Fruit fly (Drosophila melanogaster) whole organism, embryonic: ENCODE data around the gene Idgf3.

Experiments used
- B-H2 ChIP-seq: fragments of 200-800 bp; sonication (Bioruptor generic); optimal IDR thresholded peaks from 2 replicates; lab custom pipeline; 2018; ENCODE audit warnings: missing biosample characterization, mild to moderate bottlenecking, missing genetic modification characterization
- BEAF-32 ChIP-seq: fragments of 200-800 bp; sonication (Bioruptor generic); optimal IDR thresholded peaks from 3 replicates; lab custom pipeline; 2017; ENCODE audit warnings: missing biosample characterization, missing genetic modification characterization, mild to moderate bottlenecking, moderate library complexity, missing genetic modification reagents
- CG10462 ChIP-seq: fragments of 200-800 bp; sonication (Bioruptor generic); optimal IDR thresholded peaks from 2 replicates; lab custom pipeline; 2016; ENCODE audit warnings: missing biosample characterization, missing genetic modification characterization
- CG11695 ChIP-seq: fragments of 200-800 bp; sonication (Bioruptor generic); IDR thresholded peaks from 3 replicates; pipeline ENCODE4 v1.3.6; 2022; ENCODE audit warnings: missing biosample characterization, missing genetic modification characterization
- CG15696 ChIP-seq: fragments of 200-800 bp; sonication (Bioruptor generic); optimal IDR thresholded peaks from 2 replicates; lab custom pipeline; 2019; ENCODE audit warnings: missing biosample characterization, mild to moderate bottlenecking, missing genetic modification characterization, moderate library complexity
- CG17385 ChIP-seq: fragments of 200-800 bp; sonication (Bioruptor generic); optimal IDR thresholded peaks from 3 replicates; lab custom pipeline; 2018; ENCODE audit warnings: missing biosample characterization, mild to moderate bottlenecking, missing genetic modification characterization
- CG17912 ChIP-seq: fragments of 200-800 bp; sonication (Bioruptor generic); optimal IDR thresholded peaks from 2 replicates; lab custom pipeline; 2018; ENCODE audit warnings: missing biosample characterization, mild to moderate bottlenecking, missing genetic modification characterization
- CG18262 ChIP-seq: fragments of 200-800 bp; optimal IDR thresholded peaks from 3 replicates; lab custom pipeline; 2019; ENCODE audit warnings: missing biosample characterization, mild to moderate bottlenecking, missing genetic modification characterization, moderate library complexity
- CG18599 ChIP-seq: fragments of 200-800 bp; sonication (Bioruptor generic); optimal IDR thresholded peaks from 3 replicates; lab custom pipeline; 2017; ENCODE audit warnings: missing biosample characterization, missing genetic modification characterization, mild to moderate bottlenecking, moderate library complexity, missing genetic modification reagents
- CG2120 ChIP-seq: fragments of 200-800 bp; sonication (Bioruptor generic); optimal IDR thresholded peaks from 3 replicates; lab custom pipeline; 2016; ENCODE audit warnings: missing biosample characterization, missing genetic modification characterization
- CG2889 ChIP-seq: fragments of 200-800 bp; sonication (Bioruptor generic); IDR thresholded peaks from 3 replicates; pipeline ENCODE4 v1.3.6; 2022; ENCODE audit warnings: missing biosample characterization, missing genetic modification characterization
- CG6272 ChIP-seq: fragments of 200-800 bp; sonication (Bioruptor generic); IDR thresholded peaks from 2 replicates; pipeline ENCODE4 v1.3.6; 2022; ENCODE audit warnings: missing biosample characterization, missing genetic modification characterization
- CG7963 ChIP-seq: fragments of 200-800 bp; sonication (Bioruptor generic); IDR thresholded peaks from 3 replicates; pipeline ENCODE4 v1.3.6; 2022; ENCODE audit warnings: missing biosample characterization, missing genetic modification characterization; ENCODE audit not compliant: partially characterized antibody
- CG9932 ChIP-seq: fragments of 200-800 bp; sonication (Bioruptor generic); IDR thresholded peaks from 2 replicates; pipeline ENCODE4 v1.3.6; 2022; ENCODE audit warnings: missing biosample characterization, missing genetic modification characterization
- CoRest ChIP-seq: fragments of 200-800 bp; sonication (Bioruptor generic); optimal IDR thresholded peaks from 3 replicates; lab custom pipeline; 2018; ENCODE audit warnings: missing biosample characterization, mild to moderate bottlenecking, missing genetic modification characterization, moderate library complexity
- Ets97D ChIP-seq: fragments of 200-800 bp; sonication (Bioruptor generic); optimal IDR thresholded peaks from 3 replicates; lab custom pipeline; 2016; ENCODE audit warnings: missing biosample characterization, missing genetic modification characterization
- Hmr ChIP-seq: fragments of 200-800 bp; sonication (Bioruptor generic); optimal IDR thresholded peaks from 3 replicates; lab custom pipeline; 2017; ENCODE audit warnings: mild to moderate bottlenecking, missing biosample characterization, missing genetic modification reagents, missing genetic modification characterization
- Med ChIP-seq: fragments of 200-800 bp; sonication (Bioruptor generic); peaks from one replicate; lab custom pipeline; 2016; ENCODE audit warnings: missing biosample characterization, missing genetic modification characterization, mild to moderate bottlenecking, inconsistent platforms, moderate library complexity
- Pdp1 ChIP-seq, 2 experiments: fragments of 200-800 bp; sonication (Bioruptor generic); optimal IDR thresholded peaks; 3 replicates each; lab custom pipeline; 2016; ENCODE audit warnings: missing biosample characterization in 2 of 2, missing genetic modification characterization in 2 of 2, mild to moderate bottlenecking in 1 of 2, moderate library complexity in 1 of 2
- Xbp1 ChIP-seq: fragments of 200-800 bp; sonication (Bioruptor generic); optimal IDR thresholded peaks from 3 replicates; lab custom pipeline; 2016; ENCODE audit warnings: missing biosample characterization, mild to moderate bottlenecking, missing genetic modification characterization
- abd-A ChIP-seq: fragments of 200-800 bp; sonication (Bioruptor generic); optimal IDR thresholded peaks from 3 replicates; lab custom pipeline; 2019; ENCODE audit warnings: missing biosample characterization, mild to moderate bottlenecking, missing genetic modification characterization, moderate library complexity
- ash1 ChIP-seq: fragments of 200-800 bp; sonication (Bioruptor generic); optimal IDR thresholded peaks from 2 replicates; lab custom pipeline; 2018; ENCODE audit warnings: missing biosample characterization, mild to moderate bottlenecking, missing genetic modification characterization
- cad ChIP-seq: fragments of >200 bp; optimal IDR thresholded peaks from 2 replicates; lab custom pipeline; 2017; ENCODE audit warnings: missing biosample characterization, missing genetic modification characterization
- chif ChIP-seq, 2 experiments: fragments of 200-800 bp; sonication (Bioruptor generic); optimal IDR thresholded peaks; 3 replicates each; lab custom pipeline; 2016; ENCODE audit warnings: missing biosample characterization in 2 of 2, missing genetic modification characterization in 2 of 2
- chinmo ChIP-seq: fragments of 200-800 bp; sonication (Bioruptor generic); IDR thresholded peaks from 4 replicates; pipeline ENCODE4 v1.3.6; 2022; ENCODE audit warnings: missing biosample characterization, missing genetic modification characterization; ENCODE audit not compliant: partially characterized antibody
- da ChIP-seq: fragments of 200-800 bp; sonication (Bioruptor generic); optimal IDR thresholded peaks from 2 replicates; lab custom pipeline; 2016; ENCODE audit warnings: missing biosample characterization, missing genetic modification characterization
- dmrt99B ChIP-seq: fragments of 200-800 bp; sonication (Bioruptor generic); optimal IDR thresholded peaks from 2 replicates; lab custom pipeline; 2018; ENCODE audit warnings: missing biosample characterization, mild to moderate bottlenecking, missing genetic modification characterization, moderate library complexity
- emc ChIP-seq: fragments of 200-800 bp; sonication (Bioruptor generic); optimal IDR thresholded peaks from 2 replicates; lab custom pipeline; 2016; ENCODE audit warnings: missing biosample characterization, missing genetic modification characterization
- fru ChIP-seq: fragments of >200 bp; optimal IDR thresholded peaks from 2 replicates; lab custom pipeline; 2017
- mirr ChIP-seq: fragments of 200-800 bp; sonication (Bioruptor generic); optimal IDR thresholded peaks from 3 replicates; lab custom pipeline; 2018; ENCODE audit warnings: missing biosample characterization, mild to moderate bottlenecking, missing genetic modification characterization
- pan ChIP-seq, 4 experiments: fragments of >200 bp in 3 of 4; fragments of 200-800 bp in 1 of 4; sonication (Bioruptor generic) in 1 of 4; optimal IDR thresholded peaks in 3 of 4; IDR thresholded peaks in 1 of 4; 2 replicates each; pipeline versions ENCODE4 v1.3.6 to Lab custom; 2017 to 2022; ENCODE audit warnings: missing biosample characterization in 2 of 4, missing genetic modification characterization in 2 of 4, mixed read lengths in 1 of 4
- row ChIP-seq: fragments of 200-800 bp; sonication (Bioruptor generic); IDR thresholded peaks from 3 replicates; pipeline ENCODE4 v1.3.6; 2022; ENCODE audit warnings: missing biosample characterization, missing genetic modification characterization
- sd ChIP-seq: fragments of 200-800 bp; sonication (Bioruptor generic); optimal IDR thresholded peaks from 3 replicates; lab custom pipeline; 2018; ENCODE audit warnings: missing biosample characterization, mild to moderate bottlenecking, missing genetic modification characterization, moderate library complexity
- sens ChIP-seq: fragments of 200-800 bp; sonication (Bioruptor generic); peaks from one replicate; lab custom pipeline; 2016; ENCODE audit warnings: missing biosample characterization, missing genetic modification characterization
- so ChIP-seq: fragments of 200-800 bp; sonication (Bioruptor generic); IDR thresholded peaks from 3 replicates; pipeline ENCODE4 v1.3.6; 2022; ENCODE audit warnings: missing biosample characterization, missing genetic modification characterization
- twi ChIP-seq: fragments of 200-800 bp; optimal IDR thresholded peaks from 2 replicates; lab custom pipeline; 2019; ENCODE audit warnings: missing biosample characterization, mild to moderate bottlenecking, missing genetic modification characterization, moderate library complexity
- vvl ChIP-seq: fragments of 200-800 bp; sonication (Bioruptor generic); IDR thresholded peaks from 2 replicates; pipeline ENCODE4 v1.3.6; 2022; ENCODE audit warnings: missing biosample characterization, missing genetic modification characterization
- wek ChIP-seq: fragments of 200-800 bp; sonication (Bioruptor generic); optimal IDR thresholded peaks from 3 replicates; lab custom pipeline; 2018; ENCODE audit warnings: missing biosample characterization, mild to moderate bottlenecking, missing genetic modification characterization, moderate library complexity

Gene Idgf3

dm6 chr2L:16498100-16498499 lies 47.4 kb downstream of the Idgf3 start (continued):
- TF ChIP-seq CG15696 (tag; lab: Kevin White, UChicago) (no peak), CoRest (tag; lab: Kevin White, UChicago) (peak; percentile 22), CG7963 (no peak), CG2120 (GFP tag; lab: Kevin White, UChicago) (peak; percentile 25), row (GFP tag; lab: Robert Waterston, UW) (peak; percentile 61; the same call in 2 of the 3 replicates), so (GFP tag; lab: Robert Waterston, UW) (0 out of 3 replicates have a peak, but pooled peaks have one; percentile 43), BEAF-32 (GFP tag; lab: Kevin White, UChicago) (no peak), CG17912 (no peak), Ets97D (GFP tag; lab: Kevin White, UChicago) (no peak), sd (tag; lab: Kevin White, UChicago) (no peak), CG2889 (GFP tag; lab: Robert Waterston, UW) (no peak), emc (GFP tag; lab: Kevin White, UChicago) (no peak), sens (GFP tag; lab: Kevin White, UChicago) (no peak), chif (GFP tag; optimal IDR thresholded peaks at IDR 0.05; lab: Kevin White, UChicago) (peak in 1 of 2 experiments; percentile 17), ash1 (GFP tag; lab: Kevin White, UChicago) (no peak), CG9932 (GFP tag; lab: Robert Waterston, UW) (peak; percentile 34; the same call in 1 of the 2 replicates), cad (GFP tag; lab: Kevin White, UChicago) (no peak), pan (optimal IDR thresholded peaks at IDR 0.05; lab: Kevin White, UChicago) (no peak), pan (GFP tag; optimal IDR thresholded peaks at IDR 0.05 in 1 of 2, IDR thresholded peaks at IDR 0.05 in 1 of 2) (peak in 1 of 2 experiments; percentile 46)

dm6 chr2L:16499559-16499958 lies 48.9 kb downstream of the Idgf3 start:
- TF ChIP-seq CG18599 (GFP tag; lab: Kevin White, UChicago) (peak; percentile 9), sd (tag; lab: Kevin White, UChicago) (peak; percentile 1), CG18262 (tag; lab: Kevin White, UChicago) (no peak), Pdp1 (GFP tag; optimal IDR thresholded peaks at IDR 0.05; lab: Kevin White, UChicago) (peak in 1 of 2 experiments; percentile 44), fru (lab: Kevin White, UChicago) (no peak), vvl (GFP tag; lab: Robert Waterston, UW) (0 out of 2 replicates have a peak, but pooled peaks have one; percentile 30), CG6272 (GFP tag; lab: Robert Waterston, UW) (no peak), CG17385 (GFP tag; lab: Kevin White, UChicago) (no peak), mirr (GFP tag; lab: Kevin White, UChicago) (peak; percentile 55), Med (GFP tag; lab: Kevin White, UChicago) (peak; percentile 45), abd-A (peak; percentile 39), Hmr (GFP tag; lab: Kevin White, UChicago) (no peak), twi (tag; lab: Kevin White, UChicago) (peak; percentile 69), CG11695 (GFP tag; lab: Robert Waterston, UW) (no peak), CG10462 (GFP tag; lab: Kevin White, UChicago) (no peak), da (no peak), chinmo (0 out of 4 replicates have a peak, but pooled peaks have one; percentile 8), dmrt99B (peak; percentile 14), wek (peak; percentile 31), B-H2 (no peak), Xbp1 (GFP tag; lab: Kevin White, UChicago) (peak; percentile 10)
